Worm (Caenorhabditis elegans) whole organism, late embryonic: Measurements from ENCODE around the gene hsp-4.

ENCODE experiments used
- Y22D7AL.16 ChIP-seq: sonication (generic microtip); optimal IDR thresholded peaks from 2 replicates; lab custom pipeline; 2016; ENCODE audit warnings: missing genetic modification characterization, missing compliant biosample characterization
- ahr-1 ChIP-seq: sonication (generic microtip); optimal IDR thresholded peaks from 2 replicates; lab custom pipeline; 2016; ENCODE audit warnings: missing genetic modification characterization, missing compliant biosample characterization
- ama-1 ChIP-seq: fragments of 150-350 bp; optimal IDR thresholded peaks from 2 replicates; lab custom pipeline; 2014
- ceh-18 ChIP-seq: sonication (generic microtip); optimal IDR thresholded peaks from 2 replicates; lab custom pipeline; 2016; ENCODE audit warnings: missing genetic modification characterization, missing compliant biosample characterization
- ceh-22 ChIP-seq: sonication (generic microtip); optimal IDR thresholded peaks from 2 replicates; lab custom pipeline; 2017; ENCODE audit warnings: missing biosample characterization, missing genetic modification characterization
- ceh-30 ChIP-seq: fragments of 150-350 bp; optimal IDR thresholded peaks from 2 replicates; lab custom pipeline; 2014; ENCODE audit warnings: missing biosample characterization, missing genetic modification characterization
- elt-2 ChIP-seq: sonication (generic microtip); optimal IDR thresholded peaks from 2 replicates; lab custom pipeline; 2016; ENCODE audit warnings: missing genetic modification reagents, missing genetic modification characterization, missing compliant biosample characterization
- hlh-15 ChIP-seq: sonication (generic microtip); optimal IDR thresholded peaks from 2 replicates; lab custom pipeline; 2016; ENCODE audit warnings: missing genetic modification characterization, missing compliant biosample characterization
- nfya-1 ChIP-seq: sonication (generic microtip); optimal IDR thresholded peaks from 2 replicates; lab custom pipeline; 2017; ENCODE audit warnings: missing genetic modification characterization, mild to moderate bottlenecking, missing compliant biosample characterization, antibody characterized with exemption, moderate library complexity
- pqm-1 ChIP-seq: sonication (generic microtip); optimal IDR thresholded peaks from 2 replicates; lab custom pipeline; 2016; ENCODE audit warnings: missing genetic modification characterization, missing compliant biosample characterization
- sdc-2 ChIP-seq: sonication (generic microtip); optimal IDR thresholded peaks from 2 replicates; lab custom pipeline; 2016; ENCODE audit warnings: missing genotype, missing genetic modification characterization, missing compliant biosample characterization
- sox-4 ChIP-seq: sonication (generic microtip); optimal IDR thresholded peaks from 2 replicates; lab custom pipeline; 2017; ENCODE audit warnings: mild to moderate bottlenecking, missing genetic modification characterization, inconsistent platforms, missing compliant biosample characterization

ce11 chrII:7393393-7393792, 40.9 kb upstream of the hsp-4 start:
- no peak for TF ChIP-seq hlh-15
- no peak for TF ChIP-seq elt-2 (tag; lab: Kevin White, UChicago)
- no peak for TF ChIP-seq pqm-1 (tag; lab: Kevin White, UChicago)
- no peak for TF ChIP-seq sdc-2 (tag; lab: Kevin White, UChicago)
- no peak for TF ChIP-seq nfya-1
- no peak for TF ChIP-seq ceh-22 (tag; lab: Kevin White, UChicago)
- no peak for TF ChIP-seq ama-1 (lab: Kevin White, UChicago)
- TF ChIP-seq Y22D7AL.16 (tag; lab: Kevin White, UChicago) = no peak
- TF ChIP-seq sox-4 = no peak
- TF ChIP-seq ceh-30 (tag; lab: Kevin White, UChicago) = no peak
- no peak for TF ChIP-seq ahr-1
- TF ChIP-seq ceh-18 (tag; lab: Kevin White, UChicago) = no peak
